Worm (Caenorhabditis elegans): ENCODE measurements around the gene F49H6.15.

F49H6.15 gene

DNA sequence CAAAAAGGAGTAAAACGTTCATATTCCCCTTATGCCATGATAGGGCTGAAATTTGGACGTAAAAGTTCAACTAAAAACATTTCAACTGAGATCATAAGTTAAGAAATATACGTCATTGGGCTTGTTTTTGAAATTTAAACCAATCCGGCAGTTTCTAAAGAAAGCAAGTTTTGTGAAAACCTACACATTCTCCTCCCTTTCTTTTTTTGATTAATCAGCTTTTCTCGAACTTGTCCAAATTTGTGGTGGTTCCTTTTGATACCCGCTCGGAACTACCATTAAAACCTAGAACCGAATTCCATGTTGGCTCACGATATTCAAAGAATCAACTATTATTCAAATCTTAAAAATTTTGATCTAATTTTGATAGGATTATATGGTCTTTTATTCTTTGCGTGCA is 45.8 kb downstream of the F49H6.15 start, which contains the start of gene srz-54:
srz-54 (plus strand) TSS at position 301 of the 400 bp plus-strand sequence.
- TF ChIP-seq F13H6.1 (tag; optimal IDR thresholded peaks at IDR 0.05) (no peak), lin-13 (GFP tag; optimal IDR thresholded peaks at IDR 0.05) (no peak), dmd-4 (tag; optimal IDR thresholded peaks at IDR 0.05) (no peak), ceh-82 (tag; optimal IDR thresholded peaks at IDR 0.05) (no peak), nhr-129 (tag; optimal IDR thresholded peaks at IDR 0.05) (no peak), nhr-10 (tag; optimal IDR thresholded peaks at IDR 0.05) (no peak), elt-3 (tag; optimal IDR thresholded peaks at IDR 0.05) (no peak), nhr-6 (tag; optimal IDR thresholded peaks at IDR 0.05) (no peak), lin-39 (tag; optimal IDR thresholded peaks at IDR 0.05) (no peak), elt-1 (tag; optimal IDR thresholded peaks at IDR 0.05) (no peak), mab-5 (tag; optimal IDR thresholded peaks at IDR 0.05) (no peak), R02D3.7 (tag; optimal IDR thresholded peaks at IDR 0.05) (no peak), nhr-237 (tag; optimal IDR thresholded peaks at IDR 0.05) (no peak), mbf-1 (tag; optimal IDR thresholded peaks at IDR 0.05) (no peak), crh-2 (tag; optimal IDR thresholded peaks at IDR 0.05) (no peak), ztf-1 (GFP tag; conservative IDR thresholded peaks at IDR 0.05) (no peak), ZK546.5 (tag; optimal IDR thresholded peaks at IDR 0.05) (no peak), ztf-4 (tag; optimal IDR thresholded peaks at IDR 0.05) (no peak), C34F6.9 (tag; optimal IDR thresholded peaks at IDR 0.05) (no peak)
